Worm (Caenorhabditis elegans): ENCODE data around the gene F21C10.19.

DNA sequence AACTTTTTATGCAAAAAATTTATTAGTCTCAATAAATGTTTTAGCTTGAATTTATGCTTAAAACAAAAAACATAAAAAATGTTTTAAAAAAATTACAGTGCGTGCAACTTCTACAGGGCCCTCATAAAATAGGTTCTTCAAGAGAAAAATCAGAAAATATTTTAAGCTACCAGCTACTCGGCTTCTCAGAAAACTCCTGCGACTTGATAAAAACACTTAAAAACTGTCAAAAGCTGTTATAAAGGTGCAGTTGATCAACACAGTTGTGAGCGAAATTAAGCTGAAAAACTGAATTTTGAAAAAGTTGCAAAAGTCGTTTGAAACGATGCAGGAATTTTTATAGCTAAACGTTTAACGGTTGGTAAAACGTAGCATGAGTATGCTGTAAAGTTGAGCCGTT, 42.1 kb upstream of the F21C10.19 start:
- no peak for TF ChIP-seq lsy-2 (tag; optimal IDR thresholded peaks at IDR 0.05)
- TF ChIP-seq ztf-11 (tag; optimal IDR thresholded peaks at IDR 0.05) = no peak
- no peak for TF ChIP-seq blmp-1 (tag; optimal IDR thresholded peaks at IDR 0.05)
- no peak for TF ChIP-seq fkh-10 (GFP tag; optimal IDR thresholded peaks at IDR 0.05)
- TF ChIP-seq elt-2 (tag; optimal IDR thresholded peaks at IDR 0.05) = no peak
- no peak for TF ChIP-seq unc-130 (tag; optimal IDR thresholded peaks at IDR 0.05)
- TF ChIP-seq ama-1 (optimal IDR thresholded peaks at IDR 0.05) = peak; percentile 76
- TF ChIP-seq lir-3 (tag; optimal IDR thresholded peaks at IDR 0.05; ENCODE audit: poor library complexity) = no peak
- TF ChIP-seq sptf-1 (tag; optimal IDR thresholded peaks at IDR 0.05) = no peak
- TF ChIP-seq mep-1 (tag; optimal IDR thresholded peaks at IDR 0.05) = no peak
- no peak for TF ChIP-seq lin-35 (GFP tag; optimal IDR thresholded peaks at IDR 0.05)

All from whole organism, L1 larva.